Fruit fly (Drosophila melanogaster) whole organism, wandering third instar larva: Measurements from ENCODE around the gene CG42591.

Source experiments
- Dfd ChIP-seq: fragments of >200 bp; optimal IDR thresholded peaks from 2 replicates; lab custom pipeline; 2017; ENCODE audit warnings: missing biosample characterization, missing genetic modification characterization
- Hr78 ChIP-seq: fragments of >200 bp; optimal IDR thresholded peaks from 2 replicates; lab custom pipeline; 2017; ENCODE audit warnings: missing biosample characterization, missing genetic modification characterization
- Mio ChIP-seq: sonication (Bioruptor generic); optimal IDR thresholded peaks from 2 replicates; lab custom pipeline; 2016; ENCODE audit warnings: missing biosample characterization, missing genetic modification characterization
- Myc ChIP-seq: fragments of >200 bp; optimal IDR thresholded peaks from 2 replicates; lab custom pipeline; 2017
- OdsH ChIP-seq: fragments of 200-800 bp; sonication (Bioruptor generic); optimal IDR thresholded peaks from 2 replicates; lab custom pipeline; 2016; ENCODE audit warnings: missing biosample characterization, mild to moderate bottlenecking, missing genetic modification characterization
- Rel ChIP-seq, 2 experiments: fragments of 200-800 bp; sonication (Bioruptor generic) in 1 of 2; optimal IDR thresholded peaks; 2 replicates in 1 of 2; 3 replicates in 1 of 2; lab custom pipeline; 2016 to 2019; ENCODE audit warnings: mild to moderate bottlenecking in 2 of 2, missing biosample characterization in 2 of 2, missing genetic modification characterization in 2 of 2, moderate library complexity in 1 of 2
- dl ChIP-seq, 2 experiments: fragments of 175-275, 200-275 bp in 1 of 2; fragments of 200-275 bp in 1 of 2; sonication (Bioruptor generic); optimal IDR thresholded peaks; lab custom pipeline; 2018; ENCODE audit warnings: mild to moderate bottlenecking in 2 of 2, missing biosample characterization in 2 of 2, missing genetic modification characterization in 2 of 2, moderate library complexity in 2 of 2; ENCODE audit not compliant: partially characterized antibody in 2 of 2, insufficient read depth in 1 of 2
- lola ChIP-seq: fragments of >200 bp; optimal IDR thresholded peaks from 2 replicates; lab custom pipeline; 2017; ENCODE audit warnings: missing biosample characterization, missing genetic modification characterization
- sage ChIP-seq: fragments of 200-800 bp; sonication (Bioruptor generic); optimal IDR thresholded peaks from 2 replicates; lab custom pipeline; 2016; ENCODE audit warnings: missing biosample characterization, mild to moderate bottlenecking, missing genetic modification characterization

DNA sequence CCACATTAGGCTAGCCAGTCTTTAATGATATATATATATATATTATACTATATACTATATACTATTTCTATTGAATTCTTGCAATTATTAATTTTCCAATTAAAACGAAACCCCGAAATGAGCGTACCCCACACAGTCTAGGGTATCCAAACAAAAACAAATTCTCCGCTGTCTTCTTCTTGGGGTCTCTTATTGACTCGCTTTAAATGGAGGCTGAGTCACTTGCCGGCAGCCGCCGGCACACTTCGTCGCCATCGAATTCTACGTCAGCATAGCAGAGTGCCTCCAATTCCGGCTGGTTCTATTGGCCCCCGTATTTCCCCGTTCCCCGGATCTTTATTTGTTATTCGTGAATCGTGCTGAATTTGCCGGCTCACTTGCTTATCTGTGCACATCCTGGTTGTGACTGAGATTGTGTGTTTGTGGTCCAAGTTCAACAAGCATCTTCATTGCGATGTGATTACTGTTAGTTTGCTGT is 24.9 kb upstream of the CG42591 start:
- TF ChIP-seq sage (no peak), Mio (no peak), Hr78 (no peak), Myc (lab: Kevin White, UChicago) (no peak), dl (GFP tag; optimal IDR thresholded peaks at IDR 0.05; lab: Kevin White, UChicago; ENCODE audit: insufficient read depth in 1 of 2, partially characterized antibody in 2 of 2) (no peak), Dfd (GFP tag; lab: Kevin White, UChicago) (no peak), lola (GFP tag; lab: Kevin White, UChicago) (no peak), Rel (GFP tag; optimal IDR thresholded peaks at IDR 0.05; lab: Kevin White, UChicago) (no peak), Rel (tag; optimal IDR thresholded peaks at IDR 0.05; lab: Kevin White, UChicago) (peak; percentile 63), OdsH (no peak)
